Fruit fly (Drosophila melanogaster): ENCODE results near the gene Cpr64Aa.

The Cpr64Aa gene

dm6 chr3L:4254301-4254834 is 45.4 kb upstream of the Cpr64Aa start, which contains the start of the genes ago and CG1265 (continued):
- TF ChIP-seq CG14860 (GFP tag; IDR thresholded peaks at IDR 0.05; ENCODE audit: partially characterized antibody) (0 out of 3 replicates have a peak, but pooled peaks have one; percentile 4), CG16779 (GFP tag; IDR thresholded peaks at IDR 0.05) (no peak), Optix (GFP tag; IDR thresholded peaks at IDR 0.05) (no peak), CG14441 (GFP tag; IDR thresholded peaks at IDR 0.05) (peak; percentile 39; the same call in 1 of the 2 replicates), dati (GFP tag; IDR thresholded peaks at IDR 0.05) (0 out of 2 replicates have a peak, but pooled peaks have one; percentile 19), wor (GFP tag; IDR thresholded peaks at IDR 0.05) (no peak), CG4328 (GFP tag; optimal IDR thresholded peaks at IDR 0.05) (peak; percentile 75), Dip3 (GFP tag; optimal IDR thresholded peaks at IDR 0.05) (no peak), CG34376 (GFP tag; optimal IDR thresholded peaks at IDR 0.05) (no peak), ara (GFP tag; IDR thresholded peaks at IDR 0.05) (0 out of 2 replicates have a peak, but pooled peaks have one; percentile 31), CG2116 (GFP tag; optimal IDR thresholded peaks at IDR 0.05) (peak; percentile 6), sug (tag; optimal IDR thresholded peaks at IDR 0.05) (peak; percentile 43), CG18599 (GFP tag; optimal IDR thresholded peaks at IDR 0.05) (peak; percentile 37), ro (GFP tag; IDR thresholded peaks at IDR 0.05) (no peak), CG7839 (tag; optimal IDR thresholded peaks at IDR 0.05) (peak; percentile 31), CG6791 (GFP tag; IDR thresholded peaks at IDR 0.05; ENCODE audit: partially characterized antibody) (peak; percentile 60), ERR (GFP tag; optimal IDR thresholded peaks at IDR 0.05) (no peak), chif (GFP tag; optimal IDR thresholded peaks at IDR 0.05) (no peak), Atf-2 (GFP tag; optimal IDR thresholded peaks at IDR 0.05) (no peak), sd (tag; optimal IDR thresholded peaks at IDR 0.05) (no peak), Antp (GFP tag; optimal IDR thresholded peaks at IDR 0.05) (no peak), CG6175 (GFP tag; IDR thresholded peaks at IDR 0.05) (no peak), Drgx (GFP tag; IDR thresholded peaks at IDR 0.05) (peak; percentile 25; the same call in 1 of the 2 replicates), tgo (GFP tag; IDR thresholded peaks at IDR 0.05) (peak; percentile 15; the same call in 1 of the 3 replicates), CG4617 (GFP tag; optimal IDR thresholded peaks at IDR 0.05; ENCODE audit: borderline replicate concordance) (no peak), CG2678 (tag; optimal IDR thresholded peaks at IDR 0.05) (peak; percentile 54), CG13424 (tag; optimal IDR thresholded peaks at IDR 0.05) (peak; percentile 57), da (GFP tag; optimal IDR thresholded peaks at IDR 0.05) (no peak), crol (GFP tag; IDR thresholded peaks at IDR 0.05) (no peak), CG34422 (GFP tag; IDR thresholded peaks at IDR 0.05) (peak; percentile 24; the same call in 2 of the 3 replicates), CG7556 (GFP tag; optimal IDR thresholded peaks at IDR 0.05) (peak; percentile 23), vnd (GFP tag; IDR thresholded peaks at IDR 0.05; ENCODE audit: partially characterized antibody) (no peak; the same call in 2 of the 3 replicates), CG18764 (GFP tag; optimal IDR thresholded peaks at IDR 0.05) (no peak), Awh (GFP tag; IDR thresholded peaks at IDR 0.05) (no peak), CG6765 (GFP tag; optimal IDR thresholded peaks at IDR 0.05) (no peak), unpg (GFP tag; optimal IDR thresholded peaks at IDR 0.05) (peak; percentile 7), emc (GFP tag; optimal IDR thresholded peaks at IDR 0.05) (no peak), B-H1 (GFP tag; IDR thresholded peaks at IDR 0.05) (no peak), CG6813 (GFP tag; optimal IDR thresholded peaks at IDR 0.05) (no peak), H2.0 (GFP tag; IDR thresholded peaks at IDR 0.05) (peak; percentile 27), CG4820 (GFP tag; optimal IDR thresholded peaks at IDR 0.05) (no peak), Hmx (GFP tag; optimal IDR thresholded peaks at IDR 0.05) (no peak), lilli (GFP tag; optimal IDR thresholded peaks at IDR 0.05) (peak; percentile 50), CG4707 (GFP tag; optimal IDR thresholded peaks at IDR 0.05) (no peak), CG7928 (GFP tag; optimal IDR thresholded peaks at IDR 0.05) (no peak), CG12155 (GFP tag; optimal IDR thresholded peaks at IDR 0.05) (peak; percentile 21), zf30C (GFP tag; optimal IDR thresholded peaks at IDR 0.05) (no peak), sisA (GFP tag; IDR thresholded peaks at IDR 0.05) (peak; percentile 42), bcd (GFP tag; optimal IDR thresholded peaks at IDR 0.05) (peak; percentile 34), z (GFP tag; IDR thresholded peaks at IDR 0.05) (no peak), CG17328 (GFP tag; IDR thresholded peaks at IDR 0.05) (no peak; the same call in 1 of the 2 replicates)

Measured in whole organism, embryonic.